Worm (Caenorhabditis elegans) whole organism, mixed stage, embryonic: ENCODE results near the gene dnj-24.

ENCODE experiments used
- blmp-1 ChIP-seq: fragments of 150-350 bp; optimal IDR thresholded peaks from 2 replicates; lab custom pipeline; 2014; ENCODE audit warnings: missing biosample characterization, missing genetic modification characterization
- elt-1 ChIP-seq: sonication (generic microtip); optimal IDR thresholded peaks from 2 replicates; lab custom pipeline; 2017; ENCODE audit warnings: missing genetic modification characterization, mild to moderate bottlenecking, missing compliant biosample characterization, antibody characterized with exemption, moderate library complexity, borderline replicate concordance; ENCODE audit not compliant: insufficient read depth
- flh-1 ChIP-seq: fragments of 200-800 bp; sonication (Bioruptor generic); optimal IDR thresholded peaks from 2 replicates; lab custom pipeline; 2018; ENCODE audit warnings: mild to moderate bottlenecking, missing genetic modification characterization, moderate library complexity, missing compliant biosample characterization
- lin-13 ChIP-seq: fragments of 150-350 bp; optimal IDR thresholded peaks from 2 replicates; lab custom pipeline; 2014; ENCODE audit warnings: missing biosample characterization, missing genetic modification characterization
- lsy-2 ChIP-seq: fragments of 150-350 bp; optimal IDR thresholded peaks from 2 replicates; lab custom pipeline; 2014; ENCODE audit warnings: missing biosample characterization, missing genetic modification characterization
- nhr-237 ChIP-seq: fragments of 150-350 bp; optimal IDR thresholded peaks from 2 replicates; lab custom pipeline; 2014; ENCODE audit warnings: missing biosample characterization, missing genetic modification characterization
- nhr-28 ChIP-seq: fragments of 150-350 bp; optimal IDR thresholded peaks from 2 replicates; lab custom pipeline; 2014; ENCODE audit warnings: missing biosample characterization, missing genetic modification characterization
- nhr-76 ChIP-seq: sonication (generic microtip); optimal IDR thresholded peaks from 2 replicates; lab custom pipeline; 2017; ENCODE audit warnings: missing biosample characterization, missing genetic modification characterization
- pha-4 ChIP-seq: fragments of 150-350 bp; optimal IDR thresholded peaks from 2 replicates; lab custom pipeline; 2018; ENCODE audit warnings: missing biosample characterization, missing genetic modification reagents, missing genetic modification characterization
- snpc-4 ChIP-seq: fragments of 150-350 bp; optimal IDR thresholded peaks from 2 replicates; lab custom pipeline; 2014; ENCODE audit warnings: missing biosample characterization, missing genetic modification characterization
- unc-39 ChIP-seq: fragments of 150-350 bp; optimal IDR thresholded peaks from 2 replicates; lab custom pipeline; 2014; ENCODE audit warnings: missing biosample characterization, missing genetic modification characterization
- unc-62 ChIP-seq: fragments of 150-350 bp; optimal IDR thresholded peaks from 2 replicates; lab custom pipeline; 2014; ENCODE audit warnings: missing biosample characterization, missing genetic modification reagents, missing genetic modification characterization

DNA sequence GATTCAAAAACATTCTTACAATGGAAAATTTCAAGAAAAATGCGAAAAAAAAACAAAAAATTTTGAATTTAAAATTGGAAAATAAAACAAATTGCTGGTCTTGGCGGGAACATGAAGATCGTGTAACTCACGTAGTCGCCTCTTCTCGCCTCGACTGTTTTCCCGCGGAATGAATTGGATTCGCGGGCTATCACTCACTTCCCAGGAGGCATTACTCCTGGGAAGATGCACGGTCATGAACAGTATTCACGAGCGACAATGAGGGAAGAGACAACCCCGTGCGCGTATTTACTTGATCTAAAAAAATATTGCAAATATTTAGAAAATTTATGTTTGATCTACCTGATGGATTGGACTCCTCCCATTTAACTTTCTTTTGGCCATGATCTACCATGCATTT, 17.6 kb downstream of the dnj-24 start:
- TF ChIP-seq elt-1 = no peak
- no peak for TF ChIP-seq nhr-28 (tag; lab: Kevin White, UChicago)
- TF ChIP-seq nhr-237 (tag; lab: Kevin White, UChicago) = no peak
- no peak for TF ChIP-seq lsy-2
- TF ChIP-seq lin-13 = no peak
- TF ChIP-seq pha-4 (tag; lab: Kevin White, UChicago) = no peak
- TF ChIP-seq unc-62 (GFP tag; lab: Kevin White, UChicago) = no peak
- TF ChIP-seq unc-39 (tag; lab: Kevin White, UChicago) = no peak
- no peak for TF ChIP-seq blmp-1 (tag; lab: Kevin White, UChicago)
- no peak for TF ChIP-seq snpc-4 (tag; lab: Kevin White, UChicago)
- TF ChIP-seq nhr-76 (tag; lab: Kevin White, UChicago) = no peak
- no peak for TF ChIP-seq flh-1
